Fruit fly (Drosophila melanogaster) whole organism, prepupa: ENCODE data around the gene slp2.

Experiments
- Blimp-1 ChIP-seq: fragments of 200-800 bp; sonication (Bioruptor generic); optimal IDR thresholded peaks from 3 replicates; lab custom pipeline; 2017; ENCODE audit warnings: missing biosample characterization, missing genetic modification characterization, mild to moderate bottlenecking, moderate library complexity, missing genetic modification reagents
- CG10669 ChIP-seq: fragments of 200-800 bp; sonication (Bioruptor generic); optimal IDR thresholded peaks from 3 replicates; lab custom pipeline; 2018; ENCODE audit warnings: missing biosample characterization, mild to moderate bottlenecking, missing genetic modification characterization, moderate library complexity
- CG11294 ChIP-seq: fragments of 200-800 bp; sonication (Bioruptor generic); IDR thresholded peaks from 2 replicates; pipeline ENCODE4 v1.3.6; 2022; ENCODE audit warnings: missing biosample characterization, missing genetic modification characterization
- CG11762 ChIP-seq: fragments of 200-800 bp; sonication (Bioruptor generic); optimal IDR thresholded peaks from 3 replicates; lab custom pipeline; 2016; ENCODE audit warnings: missing biosample characterization, missing genetic modification characterization; ENCODE audit not compliant: insufficient read depth
- CG11902 ChIP-seq: fragments of 200-800 bp; sonication (Bioruptor generic); optimal IDR thresholded peaks from 3 replicates; lab custom pipeline; 2016; ENCODE audit warnings: missing biosample characterization, missing genetic modification characterization
- CG15336 ChIP-seq: fragments of 200-800 bp; sonication (Bioruptor generic); IDR thresholded peaks from 2 replicates; pipeline ENCODE4 v1.3.6; 2022; ENCODE audit warnings: missing biosample characterization, missing genetic modification characterization
- CG1621 ChIP-seq: fragments of 200-800 bp; sonication (Bioruptor generic); optimal IDR thresholded peaks from 3 replicates; lab custom pipeline; 2018; ENCODE audit warnings: missing biosample characterization, mild to moderate bottlenecking, missing genetic modification characterization
- CG16779 ChIP-seq: fragments of 200-800 bp; sonication (Bioruptor generic); optimal IDR thresholded peaks from 3 replicates; lab custom pipeline; 2017; ENCODE audit warnings: missing biosample characterization, mild to moderate bottlenecking, missing genetic modification characterization
- CG3032 ChIP-seq: fragments of 200-800 bp; optimal IDR thresholded peaks from 2 replicates; lab custom pipeline; 2019; ENCODE audit warnings: missing biosample characterization, mild to moderate bottlenecking, missing genetic modification characterization, moderate library complexity
- CG32006 ChIP-seq: fragments of 200-800 bp; sonication (Bioruptor generic); optimal IDR thresholded peaks from 3 replicates; lab custom pipeline; 2017; ENCODE audit warnings: missing biosample characterization, mild to moderate bottlenecking, missing genetic modification characterization
- CG34406 ChIP-seq: fragments of 200-800 bp; sonication (Bioruptor generic); optimal IDR thresholded peaks from 3 replicates; lab custom pipeline; 2016; ENCODE audit warnings: missing biosample characterization, missing genetic modification characterization
- CG3919 ChIP-seq: fragments of 200-800 bp; sonication (Bioruptor generic); optimal IDR thresholded peaks from 3 replicates; lab custom pipeline; 2016; ENCODE audit warnings: missing biosample characterization, missing genetic modification characterization
- CG4318 ChIP-seq: fragments of 200-800 bp; sonication (Bioruptor generic); optimal IDR thresholded peaks from 3 replicates; lab custom pipeline; 2017; ENCODE audit warnings: missing biosample characterization, mild to moderate bottlenecking, missing genetic modification characterization
- CG6163 ChIP-seq: fragments of 200-800 bp; sonication (Bioruptor generic); IDR thresholded peaks from 3 replicates; pipeline ENCODE4 v1.3.6; 2022; ENCODE audit warnings: missing biosample characterization, missing genetic modification characterization
- CG6792 ChIP-seq: fragments of 200-800 bp; sonication (Bioruptor generic); optimal IDR thresholded peaks from 3 replicates; lab custom pipeline; 2016; ENCODE audit warnings: missing biosample characterization, missing genetic modification characterization
- CG6808 ChIP-seq: fragments of 200-800 bp; sonication (Bioruptor generic); optimal IDR thresholded peaks from 3 replicates; lab custom pipeline; 2017; ENCODE audit warnings: missing biosample characterization, missing genetic modification characterization, mild to moderate bottlenecking, moderate library complexity, missing genetic modification reagents
- CG6854 ChIP-seq: fragments of 200-800 bp; sonication (Bioruptor generic); optimal IDR thresholded peaks from 2 replicates; lab custom pipeline; 2017; ENCODE audit warnings: missing biosample characterization, mild to moderate bottlenecking, missing genetic modification characterization
- CG7368 ChIP-seq: fragments of 200-800 bp; sonication (Bioruptor generic); optimal IDR thresholded peaks from 3 replicates; lab custom pipeline; 2016; ENCODE audit warnings: missing biosample characterization, missing genetic modification characterization
- CG8119 ChIP-seq: fragments of 200-800 bp; sonication (Bioruptor generic); IDR thresholded peaks from 3 replicates; pipeline ENCODE4 v1.3.6; 2022; ENCODE audit warnings: missing biosample characterization, missing genetic modification characterization
- CG8319 ChIP-seq: fragments of 200-800 bp; sonication (Bioruptor generic); optimal IDR thresholded peaks from 3 replicates; lab custom pipeline; 2016; ENCODE audit warnings: missing biosample characterization, missing genetic modification characterization
- CG8632 ChIP-seq: fragments of 200-800 bp; sonication (Bioruptor generic); optimal IDR thresholded peaks from 3 replicates; lab custom pipeline; 2016; ENCODE audit warnings: missing biosample characterization, missing genetic modification characterization
- Eip75B ChIP-seq: fragments of 200-800 bp; sonication (Bioruptor generic); optimal IDR thresholded peaks from 3 replicates; lab custom pipeline; 2016; ENCODE audit warnings: missing biosample characterization, missing genetic modification characterization
- Eip78C ChIP-seq: fragments of 200-800 bp; sonication (Bioruptor generic); peaks from one replicate; lab custom pipeline; 2016; ENCODE audit warnings: missing biosample characterization, missing genetic modification characterization
- Eip93F ChIP-seq: fragments of 200-800 bp; sonication (Bioruptor generic); optimal IDR thresholded peaks from 2 replicates; lab custom pipeline; 2016; ENCODE audit warnings: missing biosample characterization, mild to moderate bottlenecking, missing genetic modification characterization
- Ets21C ChIP-seq: fragments of 200-800 bp; sonication (Bioruptor generic); optimal IDR thresholded peaks from 3 replicates; lab custom pipeline; 2016; ENCODE audit warnings: missing biosample characterization, missing genetic modification characterization
- Ets96B ChIP-seq: fragments of 200-800 bp; optimal IDR thresholded peaks from 2 replicates; lab custom pipeline; 2019; ENCODE audit warnings: missing biosample characterization, mild to moderate bottlenecking, missing genetic modification characterization, moderate library complexity
- Gug ChIP-seq: fragments of 200-800 bp; sonication (Bioruptor generic); IDR thresholded peaks from 2 replicates; pipeline ENCODE4 v1.3.6; 2022; ENCODE audit warnings: missing biosample characterization, missing genetic modification characterization
- Hr38 ChIP-seq: sonication (Bioruptor generic); optimal IDR thresholded peaks from 2 replicates; lab custom pipeline; 2016; ENCODE audit warnings: missing biosample characterization, missing genetic modification characterization
- Hr39 ChIP-seq: fragments of 200-800 bp; sonication (Bioruptor generic); optimal IDR thresholded peaks from 2 replicates; lab custom pipeline; 2016; ENCODE audit warnings: missing biosample characterization, missing genetic modification characterization
- Lpt ChIP-seq: fragments of 200-800 bp; sonication (Bioruptor generic); optimal IDR thresholded peaks from 3 replicates; lab custom pipeline; 2016; ENCODE audit warnings: missing biosample characterization, missing genetic modification characterization
- Met ChIP-seq: fragments of 200-800 bp; sonication (Bioruptor generic); optimal IDR thresholded peaks from 3 replicates; lab custom pipeline; 2016; ENCODE audit warnings: missing biosample characterization, missing genetic modification characterization
- OdsH ChIP-seq: fragments of 200-800 bp; sonication (Bioruptor generic); optimal IDR thresholded peaks from 3 replicates; lab custom pipeline; 2016; ENCODE audit warnings: missing biosample characterization, missing genetic modification characterization
- Smox ChIP-seq: fragments of 200-800 bp; sonication (Bioruptor generic); optimal IDR thresholded peaks from 3 replicates; lab custom pipeline; 2016; ENCODE audit warnings: missing biosample characterization, missing genetic modification characterization
- Sox102F ChIP-seq: fragments of 200-800 bp; sonication (Bioruptor generic); optimal IDR thresholded peaks from 2 replicates; lab custom pipeline; 2016; ENCODE audit warnings: missing biosample characterization, mild to moderate bottlenecking, missing genetic modification characterization
- Sox14 ChIP-seq: fragments of 200-800 bp; sonication (Bioruptor generic); optimal IDR thresholded peaks from 3 replicates; lab custom pipeline; 2016; ENCODE audit warnings: missing biosample characterization, missing genetic modification characterization
- Sox15 ChIP-seq: fragments of 200-800 bp; sonication (Bioruptor generic); optimal IDR thresholded peaks from 3 replicates; lab custom pipeline; 2016; ENCODE audit warnings: missing biosample characterization, missing genetic modification characterization
- achi ChIP-seq: fragments of 200-800 bp; sonication (Bioruptor generic); optimal IDR thresholded peaks from 3 replicates; lab custom pipeline; 2016; ENCODE audit warnings: missing biosample characterization, missing genetic modification characterization
- cyc ChIP-seq: fragments of 200-800 bp; sonication (Bioruptor generic); optimal IDR thresholded peaks from 3 replicates; lab custom pipeline; 2016; ENCODE audit warnings: missing biosample characterization, missing genetic modification characterization
- dac ChIP-seq: fragments of 200-800 bp; sonication (Bioruptor generic); optimal IDR thresholded peaks from 2 replicates; lab custom pipeline; 2017; ENCODE audit warnings: missing biosample characterization, mild to moderate bottlenecking, missing genetic modification characterization
- dsx ChIP-seq: fragments of 200-800 bp; optimal IDR thresholded peaks from 3 replicates; lab custom pipeline; 2019; ENCODE audit warnings: missing biosample characterization, mild to moderate bottlenecking, missing genetic modification characterization, moderate library complexity; ENCODE audit not compliant: poor library complexity, severe bottlenecking
- eg ChIP-seq: fragments of 200-800 bp; sonication (Bioruptor generic); IDR thresholded peaks from 3 replicates; pipeline ENCODE4 v1.3.6; 2022; ENCODE audit warnings: missing biosample characterization, missing genetic modification characterization
- esn ChIP-seq: fragments of 200-800 bp; sonication (Bioruptor generic); optimal IDR thresholded peaks from 2 replicates; lab custom pipeline; 2016; ENCODE audit warnings: missing biosample characterization, mild to moderate bottlenecking, missing genetic modification characterization, moderate library complexity
- fd85E ChIP-seq: fragments of 200-800 bp; sonication (Bioruptor generic); optimal IDR thresholded peaks from 3 replicates; lab custom pipeline; 2016; ENCODE audit warnings: missing biosample characterization, missing genetic modification characterization
- fkh ChIP-seq: fragments of 200-800 bp; sonication (Bioruptor generic); optimal IDR thresholded peaks from 3 replicates; lab custom pipeline; 2017; ENCODE audit warnings: missing biosample characterization, mild to moderate bottlenecking, missing genetic modification characterization, moderate library complexity
- lz ChIP-seq: fragments of 200-800 bp; sonication (Bioruptor generic); optimal IDR thresholded peaks from 3 replicates; lab custom pipeline; 2016; ENCODE audit warnings: missing biosample characterization, missing genetic modification characterization
- net ChIP-seq: fragments of 200-800 bp; sonication (Bioruptor generic); optimal IDR thresholded peaks from 3 replicates; lab custom pipeline; 2016; ENCODE audit warnings: missing biosample characterization, missing genetic modification characterization
- pdm3 ChIP-seq: fragments of 200-800 bp; sonication (Bioruptor generic); optimal IDR thresholded peaks from 3 replicates; lab custom pipeline; 2016; ENCODE audit warnings: missing biosample characterization, missing genetic modification characterization
- salr ChIP-seq, 2 experiments: fragments of 200-800 bp; sonication (Bioruptor generic); optimal IDR thresholded peaks; 3 replicates each; lab custom pipeline; 2016 to 2018; ENCODE audit warnings: missing biosample characterization in 2 of 2, missing genetic modification characterization in 2 of 2, mild to moderate bottlenecking in 1 of 2
- spab ChIP-seq: fragments of 200-800 bp; sonication (Bioruptor generic); optimal IDR thresholded peaks from 2 replicates; lab custom pipeline; 2017; ENCODE audit warnings: missing biosample characterization, mild to moderate bottlenecking, missing genetic modification characterization, missing genetic modification reagents
- ss ChIP-seq, 2 experiments: fragments of 200-800 bp; sonication (Bioruptor generic); optimal IDR thresholded peaks; 2 replicates in 1 of 2; 3 replicates in 1 of 2; lab custom pipeline; 2017 to 2018; ENCODE audit warnings: mild to moderate bottlenecking in 2 of 2, missing biosample characterization in 2 of 2, missing genetic modification characterization in 2 of 2, moderate library complexity in 1 of 2
- svp ChIP-seq: fragments of 200-800 bp; sonication (Bioruptor generic); peaks from one replicate; lab custom pipeline; 2016; ENCODE audit warnings: missing biosample characterization, missing genetic modification characterization
- topi ChIP-seq: fragments of 200-800 bp; sonication (Bioruptor generic); optimal IDR thresholded peaks from 3 replicates; lab custom pipeline; 2016; ENCODE audit warnings: missing biosample characterization, missing genetic modification characterization
- vri ChIP-seq: fragments of 200-800 bp; sonication (Bioruptor generic); optimal IDR thresholded peaks from 3 replicates; lab custom pipeline; 2016; ENCODE audit warnings: missing biosample characterization, mild to moderate bottlenecking, missing genetic modification characterization

slp2 gene

DNA sequence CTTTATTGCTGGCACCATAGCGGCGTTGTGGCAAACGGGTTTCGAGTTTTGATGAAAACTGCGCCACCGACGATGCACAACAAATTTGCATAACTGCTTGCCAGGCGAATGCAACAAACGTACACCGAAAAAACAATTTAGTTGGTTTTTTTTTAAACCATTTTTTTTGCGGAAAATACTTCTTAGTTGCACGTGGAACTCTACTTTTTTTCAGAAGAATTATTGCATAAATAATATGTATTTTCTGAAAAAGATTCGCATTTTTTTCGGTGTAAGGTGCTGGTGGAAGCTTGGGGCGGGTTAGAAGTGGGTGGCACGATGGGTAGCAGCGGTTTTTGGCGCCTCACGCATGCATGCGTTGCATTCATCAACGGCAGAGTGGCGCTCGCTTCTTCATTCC, 44.5 kb downstream of the slp2 start:
- TF ChIP-seq CG8632 (GFP tag; lab: Kevin White, UChicago): no peak
- TF ChIP-seq salr (GFP tag; optimal IDR thresholded peaks at IDR 0.05; lab: Kevin White, UChicago): peak in 1 of 2 experiments; percentile 41
- peak; percentile 67 for TF ChIP-seq pdm3 (GFP tag; lab: Kevin White, UChicago)
- no peak for TF ChIP-seq CG3032 (tag; lab: Kevin White, UChicago)
- no peak for TF ChIP-seq CG6808 (GFP tag; lab: Kevin White, UChicago)
- TF ChIP-seq esn (GFP tag; lab: Kevin White, UChicago): peak; percentile 47
- TF ChIP-seq dsx: no peak
- peak; percentile 90 for TF ChIP-seq CG8119 (GFP tag; lab: Robert Waterston, UW)
- TF ChIP-seq Hr38 (GFP tag; lab: Kevin White, UChicago): no peak
- peak; percentile 71 for TF ChIP-seq OdsH (GFP tag; lab: Kevin White, UChicago)
- TF ChIP-seq Hr39 (GFP tag; lab: Kevin White, UChicago): peak; percentile 48
- peak; percentile 25 for TF ChIP-seq Sox102F (GFP tag; lab: Kevin White, UChicago)
- TF ChIP-seq topi: peak; percentile 11
- peak; percentile 62 for TF ChIP-seq Gug (GFP tag; lab: Robert Waterston, UW)
- TF ChIP-seq lz (GFP tag; lab: Kevin White, UChicago): peak; percentile 29
- TF ChIP-seq Eip93F: no peak
- peak; percentile 50 for TF ChIP-seq svp (GFP tag; lab: Kevin White, UChicago)
- TF ChIP-seq fd85E: no peak
- peak; percentile 81 for TF ChIP-seq CG15336 (GFP tag; lab: Robert Waterston, UW)
- no peak for TF ChIP-seq fkh (GFP tag; lab: Kevin White, UChicago)
- peak; percentile 67 for TF ChIP-seq dac
- TF ChIP-seq CG8319 (GFP tag; lab: Kevin White, UChicago): no peak
- peak; percentile 52; the same call in 1 of the 2 replicates for TF ChIP-seq CG11294 (GFP tag; lab: Robert Waterston, UW)
- no peak for TF ChIP-seq CG34406 (GFP tag; lab: Kevin White, UChicago)
- no peak for TF ChIP-seq Blimp-1 (GFP tag; lab: Kevin White, UChicago)
- peak; percentile 48 for TF ChIP-seq Sox14 (GFP tag; lab: Kevin White, UChicago)
- peak; percentile 40 for TF ChIP-seq CG3919
- TF ChIP-seq CG32006: peak; percentile 83
- no peak for TF ChIP-seq CG1621 (tag; lab: Kevin White, UChicago)
- TF ChIP-seq CG10669 (GFP tag; lab: Kevin White, UChicago): peak; percentile 6
- peak; percentile 25 for TF ChIP-seq vri (GFP tag; lab: Kevin White, UChicago)
- peak; percentile 77 for TF ChIP-seq eg (GFP tag; lab: Robert Waterston, UW)
- TF ChIP-seq Smox (GFP tag; lab: Kevin White, UChicago): peak; percentile 34
- TF ChIP-seq CG6163 (GFP tag; lab: Robert Waterston, UW): peak; percentile 76
- TF ChIP-seq CG4318 (GFP tag; lab: Kevin White, UChicago): peak; percentile 44
- TF ChIP-seq cyc (GFP tag; lab: Kevin White, UChicago): no peak
- no peak for TF ChIP-seq Eip75B
- TF ChIP-seq CG6854: no peak
- no peak for TF ChIP-seq ss (GFP tag; optimal IDR thresholded peaks at IDR 0.05; lab: Kevin White, UChicago)
- TF ChIP-seq CG16779: no peak
- no peak for TF ChIP-seq Sox15 (GFP tag; lab: Kevin White, UChicago)
- TF ChIP-seq CG6792: no peak
- TF ChIP-seq CG11762 (GFP tag; lab: Kevin White, UChicago): no peak
- TF ChIP-seq Eip78C (GFP tag; lab: Kevin White, UChicago): peak; percentile 64
- no peak for TF ChIP-seq CG11902
- peak; percentile 36 for TF ChIP-seq Lpt
- TF ChIP-seq spab: no peak
- no peak for TF ChIP-seq Ets21C
- TF ChIP-seq Met (GFP tag; lab: Kevin White, UChicago): peak; percentile 12
- TF ChIP-seq CG7368 (GFP tag; lab: Kevin White, UChicago): no peak
- peak; percentile 35 for TF ChIP-seq net (GFP tag; lab: Kevin White, UChicago)
- peak; percentile 20 for TF ChIP-seq achi (GFP tag; lab: Kevin White, UChicago)
- no peak for TF ChIP-seq Ets96B (tag; lab: Kevin White, UChicago)
